Worm (Caenorhabditis elegans) whole organism, late embryonic: ENCODE data around the gene ZK686.1.
A peak's percentile ranks its signal among the peaks of the same experiment; 100 is the strongest.

Source experiments
- C08G9.2 ChIP-seq: sonication (generic microtip); optimal IDR thresholded peaks from 2 replicates; lab custom pipeline; 2016; ENCODE audit warnings: mild to moderate bottlenecking, missing genetic modification characterization, moderate library complexity, missing compliant biosample characterization
- F13H6.1 ChIP-seq: sonication (generic microtip); optimal IDR thresholded peaks from 2 replicates; lab custom pipeline; 2016; ENCODE audit warnings: missing genetic modification characterization, missing compliant biosample characterization
- K02D7.2 ChIP-seq: sonication (generic microtip); optimal IDR thresholded peaks from 2 replicates; lab custom pipeline; 2017; ENCODE audit warnings: mild to moderate bottlenecking, missing genetic modification characterization, missing compliant biosample characterization
- K09A11.1 ChIP-seq: sonication (generic microtip); optimal IDR thresholded peaks from 2 replicates; lab custom pipeline; 2017; ENCODE audit warnings: antibody characterized with exemption, mild to moderate bottlenecking, missing genetic modification characterization, missing compliant biosample characterization; ENCODE audit not compliant: insufficient read depth
- ama-1 ChIP-seq: fragments of 150-350 bp; optimal IDR thresholded peaks from 2 replicates; lab custom pipeline; 2014
- ceh-14 ChIP-seq: sonication (generic microtip); optimal IDR thresholded peaks from 2 replicates; lab custom pipeline; 2016; ENCODE audit warnings: missing genotype, missing genetic modification characterization, missing compliant biosample characterization
- ceh-18 ChIP-seq: sonication (generic microtip); optimal IDR thresholded peaks from 2 replicates; lab custom pipeline; 2016; ENCODE audit warnings: missing genetic modification characterization, missing compliant biosample characterization
- ceh-19 ChIP-seq: fragments of 200-800 bp; sonication (Bioruptor generic); optimal IDR thresholded peaks from 2 replicates; lab custom pipeline; 2018; ENCODE audit warnings: mild to moderate bottlenecking, missing genetic modification characterization, missing compliant biosample characterization
- ceh-2 ChIP-seq: sonication (generic microtip); optimal IDR thresholded peaks from 2 replicates; lab custom pipeline; 2016; ENCODE audit warnings: missing genotype, missing genetic modification characterization, missing compliant biosample characterization
- ceh-22 ChIP-seq: sonication (generic microtip); optimal IDR thresholded peaks from 2 replicates; lab custom pipeline; 2017; ENCODE audit warnings: missing biosample characterization, missing genetic modification characterization
- ceh-24 ChIP-seq: sonication (generic microtip); optimal IDR thresholded peaks from 2 replicates; lab custom pipeline; 2016; ENCODE audit warnings: mild to moderate bottlenecking, missing genetic modification characterization, missing compliant biosample characterization
- ceh-30 ChIP-seq: fragments of 150-350 bp; optimal IDR thresholded peaks from 2 replicates; lab custom pipeline; 2014; ENCODE audit warnings: missing biosample characterization, missing genetic modification characterization
- ceh-31 ChIP-seq: sonication (generic microtip); optimal IDR thresholded peaks from 2 replicates; lab custom pipeline; 2016; ENCODE audit warnings: missing genetic modification characterization, missing compliant biosample characterization
- ceh-34 ChIP-seq: sonication (generic microtip); optimal IDR thresholded peaks from 2 replicates; lab custom pipeline; 2016; ENCODE audit warnings: mild to moderate bottlenecking, missing genetic modification characterization, missing compliant biosample characterization
- ceh-48 ChIP-seq: sonication (generic microtip); optimal IDR thresholded peaks from 2 replicates; lab custom pipeline; 2016; ENCODE audit warnings: missing genetic modification characterization, inconsistent platforms, missing compliant biosample characterization
- ceh-6 ChIP-seq: fragments of 200-800 bp; sonication (Bioruptor generic); optimal IDR thresholded peaks from 2 replicates; lab custom pipeline; 2018; ENCODE audit warnings: mild to moderate bottlenecking, missing genetic modification characterization, missing compliant biosample characterization
- ceh-9 ChIP-seq: sonication (generic microtip); optimal IDR thresholded peaks from 2 replicates; lab custom pipeline; 2016; ENCODE audit warnings: mild to moderate bottlenecking, missing genetic modification characterization, inconsistent platforms, missing compliant biosample characterization
- che-1 ChIP-seq: sonication (generic microtip); optimal IDR thresholded peaks from 2 replicates; lab custom pipeline; 2016; ENCODE audit warnings: mild to moderate bottlenecking, missing genetic modification characterization, missing compliant biosample characterization
- dve-1 ChIP-seq: sonication (generic microtip); optimal IDR thresholded peaks from 2 replicates; lab custom pipeline; 2017; ENCODE audit warnings: antibody characterized with exemption, mild to moderate bottlenecking, missing genetic modification characterization, missing compliant biosample characterization
- elt-4 ChIP-seq: sonication (generic microtip); optimal IDR thresholded peaks from 2 replicates; lab custom pipeline; 2016; ENCODE audit warnings: missing genetic modification characterization, missing compliant biosample characterization
- ets-4 ChIP-seq: sonication (generic microtip); optimal IDR thresholded peaks from 2 replicates; lab custom pipeline; 2016; ENCODE audit warnings: missing genetic modification characterization, missing compliant biosample characterization
- eyg-1 ChIP-seq: sonication (generic microtip); optimal IDR thresholded peaks from 2 replicates; lab custom pipeline; 2016; ENCODE audit warnings: missing genotype, missing genetic modification characterization, missing compliant biosample characterization
- gmeb-2 ChIP-seq: sonication (generic microtip); optimal IDR thresholded peaks from 2 replicates; lab custom pipeline; 2016; ENCODE audit warnings: missing genetic modification characterization, inconsistent platforms, missing compliant biosample characterization
- hlh-13 ChIP-seq: fragments of 200-800 bp; sonication (Bioruptor generic); optimal IDR thresholded peaks from 2 replicates; lab custom pipeline; 2018; ENCODE audit warnings: mild to moderate bottlenecking, missing genetic modification characterization, missing compliant biosample characterization
- hlh-15 ChIP-seq: sonication (generic microtip); optimal IDR thresholded peaks from 2 replicates; lab custom pipeline; 2016; ENCODE audit warnings: missing genetic modification characterization, missing compliant biosample characterization
- hlh-30 ChIP-seq: sonication (generic microtip); optimal IDR thresholded peaks from 2 replicates; lab custom pipeline; 2017; ENCODE audit warnings: antibody characterized with exemption, missing genetic modification characterization, missing compliant biosample characterization; ENCODE audit not compliant: insufficient read depth
- hlh-6 ChIP-seq: sonication (generic microtip); optimal IDR thresholded peaks from 2 replicates; lab custom pipeline; 2016; ENCODE audit warnings: missing genotype, missing genetic modification characterization, missing compliant biosample characterization
- hlh-8 ChIP-seq: sonication (generic microtip); optimal IDR thresholded peaks from 2 replicates; lab custom pipeline; 2016; ENCODE audit warnings: missing genotype, missing genetic modification characterization, missing compliant biosample characterization
- lin-11 ChIP-seq: fragments of 200-800 bp; sonication (Bioruptor generic); optimal IDR thresholded peaks from 2 replicates; lab custom pipeline; 2018; ENCODE audit warnings: mild to moderate bottlenecking, missing genetic modification characterization, missing compliant biosample characterization
- madf-2 ChIP-seq: sonication (generic microtip); optimal IDR thresholded peaks from 2 replicates; lab custom pipeline; 2017; ENCODE audit warnings: missing genetic modification characterization, missing compliant biosample characterization
- mec-3 ChIP-seq: sonication (generic microtip); optimal IDR thresholded peaks from 2 replicates; lab custom pipeline; 2016; ENCODE audit warnings: borderline replicate concordance, missing genetic modification characterization, missing compliant biosample characterization
- nfya-1 ChIP-seq: sonication (generic microtip); optimal IDR thresholded peaks from 2 replicates; lab custom pipeline; 2017; ENCODE audit warnings: missing genetic modification characterization, mild to moderate bottlenecking, missing compliant biosample characterization, antibody characterized with exemption, moderate library complexity
- nhr-11 ChIP-seq: fragments of 150-350 bp; optimal IDR thresholded peaks from 2 replicates; lab custom pipeline; 2014; ENCODE audit warnings: missing biosample characterization, missing genetic modification characterization
- npax-4 ChIP-seq: sonication (generic microtip); optimal IDR thresholded peaks from 2 replicates; lab custom pipeline; 2016; ENCODE audit warnings: missing genetic modification characterization, missing compliant biosample characterization
- pag-3 ChIP-seq: sonication (generic microtip); optimal IDR thresholded peaks from 2 replicates; lab custom pipeline; 2016; ENCODE audit warnings: missing compliant biosample characterization, missing genetic modification characterization, borderline replicate concordance
- pha-2 ChIP-seq: sonication (generic microtip); optimal IDR thresholded peaks from 2 replicates; lab custom pipeline; 2017; ENCODE audit warnings: mild to moderate bottlenecking, missing genetic modification characterization, missing compliant biosample characterization
- pha-4 ChIP-seq: fragments of 150-350 bp; optimal IDR thresholded peaks from 2 replicates; lab custom pipeline; 2018; ENCODE audit warnings: missing biosample characterization, missing genetic modification reagents, missing genetic modification characterization
- pqm-1 ChIP-seq: sonication (generic microtip); optimal IDR thresholded peaks from 2 replicates; lab custom pipeline; 2016; ENCODE audit warnings: missing genetic modification characterization, missing compliant biosample characterization
- pros-1 ChIP-seq: fragments of 150-350 bp; optimal IDR thresholded peaks from 2 replicates; lab custom pipeline; 2014; ENCODE audit warnings: missing biosample characterization, missing genetic modification reagents, missing genetic modification characterization
- ref-2 ChIP-seq: sonication (generic microtip); optimal IDR thresholded peaks from 2 replicates; lab custom pipeline; 2016; ENCODE audit warnings: missing genetic modification characterization, missing compliant biosample characterization
- rnt-1 ChIP-seq: sonication (generic microtip); optimal IDR thresholded peaks from 2 replicates; lab custom pipeline; 2016; ENCODE audit warnings: missing genetic modification characterization, missing compliant biosample characterization
- sdc-2 ChIP-seq: sonication (generic microtip); optimal IDR thresholded peaks from 2 replicates; lab custom pipeline; 2016; ENCODE audit warnings: missing genotype, missing genetic modification characterization, missing compliant biosample characterization
- syd-9 ChIP-seq: sonication (generic microtip); optimal IDR thresholded peaks from 2 replicates; lab custom pipeline; 2016; ENCODE audit warnings: mild to moderate bottlenecking, missing genetic modification characterization, moderate library complexity, missing compliant biosample characterization
- tbx-2 ChIP-seq: sonication (generic microtip); optimal IDR thresholded peaks from 2 replicates; lab custom pipeline; 2016; ENCODE audit warnings: missing genetic modification characterization, missing compliant biosample characterization
- ttx-3 ChIP-seq: sonication (generic microtip); optimal IDR thresholded peaks from 2 replicates; lab custom pipeline; 2016; ENCODE audit warnings: missing genetic modification reagents, missing genetic modification characterization, missing compliant biosample characterization
- unc-3 ChIP-seq, 2 experiments: fragments of 200-800 bp in 1 of 2; sonication (Bioruptor generic) in 1 of 2; sonication (generic microtip) in 1 of 2; conservative IDR thresholded peaks in 1 of 2; optimal IDR thresholded peaks in 1 of 2; 2 replicates each; pipeline versions ENCODE4 v1.3.6 to Lab custom; 2016 to 2022; ENCODE audit warnings: missing compliant biosample characterization in 2 of 2, missing genetic modification characterization in 2 of 2, missing genetic modification reagents in 1 of 2
- unc-55 ChIP-seq: sonication (generic microtip); optimal IDR thresholded peaks from 2 replicates; lab custom pipeline; 2017; ENCODE audit warnings: missing biosample characterization, missing genetic modification reagents, missing genetic modification characterization
- unc-86 ChIP-seq: sonication (generic microtip); optimal IDR thresholded peaks from 2 replicates; lab custom pipeline; 2016; ENCODE audit warnings: missing genetic modification characterization, missing compliant biosample characterization
- zip-5 ChIP-seq: sonication (generic microtip); optimal IDR thresholded peaks from 2 replicates; lab custom pipeline; 2016; ENCODE audit warnings: missing genetic modification characterization, missing compliant biosample characterization
- ztf-16 ChIP-seq: sonication (generic microtip); optimal IDR thresholded peaks from 2 replicates; lab custom pipeline; 2017; ENCODE audit warnings: missing genetic modification characterization, missing compliant biosample characterization

The ZK686.1 gene

DNA sequence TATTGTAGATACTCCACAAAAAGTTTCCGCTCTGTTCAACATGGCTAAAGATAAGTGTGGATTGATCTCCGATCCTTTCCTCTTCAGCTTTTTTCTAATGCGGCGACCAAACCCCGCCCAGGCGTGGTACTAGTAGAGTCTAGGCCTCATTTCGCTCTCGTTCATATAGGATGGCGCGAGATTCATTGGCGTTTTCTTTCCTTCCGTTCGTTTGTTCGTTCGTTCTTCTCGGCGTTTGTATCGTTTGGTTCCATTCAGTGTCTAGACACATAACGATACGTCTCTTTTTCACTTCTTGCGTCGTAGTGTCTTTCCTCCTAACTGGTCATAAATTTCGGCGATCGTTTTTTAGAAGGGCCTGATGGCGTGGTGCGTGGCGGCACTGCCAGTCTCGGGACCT, 43.9 kb upstream of the ZK686.1 start:
- TF ChIP-seq npax-4 (peak; percentile 7), ref-2 (tag; lab: Kevin White, UChicago) (no peak)

DNA sequence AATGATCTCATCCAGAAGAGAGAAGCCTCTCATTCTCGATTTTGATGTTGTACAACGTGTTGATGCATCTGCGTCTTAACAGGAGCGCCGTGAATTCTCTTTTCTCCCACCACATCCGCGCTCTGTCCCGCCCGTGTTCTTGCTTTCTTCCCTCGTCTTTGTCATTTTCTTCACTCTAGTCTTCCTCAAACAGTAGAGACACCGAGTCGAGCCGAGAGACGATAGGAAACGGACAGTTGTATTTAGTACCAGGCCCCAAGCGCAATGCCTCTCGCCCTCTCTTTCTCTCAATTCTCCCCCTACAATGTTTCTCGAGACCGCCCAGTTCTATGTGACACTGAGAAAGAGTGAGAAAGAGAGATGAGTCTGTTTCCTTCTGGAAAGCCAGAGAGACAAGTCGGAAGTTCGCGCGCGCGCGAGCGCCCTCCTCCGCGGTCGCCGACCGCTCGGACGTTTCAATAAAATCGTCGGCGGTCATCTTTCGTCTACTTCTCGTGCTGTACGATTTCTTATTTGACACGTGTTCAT, 43.3 kb upstream of the ZK686.1 start, which contains the start of gene ZK112.4:
Gene ZK112.4, minus strand, starts transcription at position 478 of the 528 bp plus-strand sequence.
- peak; percentile 78 for TF ChIP-seq ceh-31 (tag; lab: Kevin White, UChicago)
- TF ChIP-seq ceh-30 = peak; percentile 28
- TF ChIP-seq F13H6.1 (tag; lab: Kevin White, UChicago) = peak; percentile 77
- peak; percentile 32 for TF ChIP-seq madf-2 (tag; lab: Kevin White, UChicago)
- no peak for TF ChIP-seq hlh-6 (tag; lab: Kevin White, UChicago)
- TF ChIP-seq unc-86 = no peak
- peak; percentile 73 for TF ChIP-seq tbx-2 (tag; lab: Kevin White, UChicago)
- no peak for TF ChIP-seq pha-2 (tag; lab: Kevin White, UChicago)
- TF ChIP-seq npax-4 = no peak
- no peak for TF ChIP-seq unc-3 (GFP tag; conservative IDR thresholded peaks at IDR 0.05; lab: Robert Waterston, UW)
- TF ChIP-seq unc-3 (tag; optimal IDR thresholded peaks at IDR 0.05; lab: Kevin White, UChicago) = no peak
- no peak for TF ChIP-seq gmeb-2
- peak; percentile 13 for TF ChIP-seq hlh-13 (GFP tag; lab: Kevin White, UChicago)
- TF ChIP-seq lin-11 (tag; lab: Kevin White, UChicago) = no peak
- TF ChIP-seq pqm-1 (tag; lab: Kevin White, UChicago) = no peak
- TF ChIP-seq ceh-34 (tag; lab: Kevin White, UChicago) = peak; percentile 88
- TF ChIP-seq ceh-6 (GFP tag; lab: Kevin White, UChicago) = no peak
- TF ChIP-seq zip-5 (tag; lab: Kevin White, UChicago) = no peak
- peak; percentile 54 for TF ChIP-seq nfya-1
- TF ChIP-seq ref-2 (tag; lab: Kevin White, UChicago) = peak; percentile 63
- no peak for TF ChIP-seq ttx-3 (tag; lab: Kevin White, UChicago)
- TF ChIP-seq dve-1 = peak; percentile 49
- peak; percentile 31 for TF ChIP-seq ceh-2 (tag; lab: Kevin White, UChicago)
- TF ChIP-seq ama-1 (lab: Kevin White, UChicago) = no peak
- no peak for TF ChIP-seq ceh-22 (tag; lab: Kevin White, UChicago)
- TF ChIP-seq che-1 (tag; lab: Kevin White, UChicago) = no peak
- no peak for TF ChIP-seq ceh-24 (tag; lab: Kevin White, UChicago)
- no peak for TF ChIP-seq ztf-16 (tag; lab: Kevin White, UChicago)
- no peak for TF ChIP-seq pros-1 (tag; lab: Kevin White, UChicago)
- TF ChIP-seq pha-4 (tag; lab: Kevin White, UChicago) = no peak
- peak; percentile 58 for TF ChIP-seq ceh-14
- TF ChIP-seq ets-4 (tag; lab: Kevin White, UChicago) = peak; percentile 68
- TF ChIP-seq hlh-30 = peak; percentile 16
- TF ChIP-seq elt-4 (tag; lab: Kevin White, UChicago) = no peak
- no peak for TF ChIP-seq sdc-2
- TF ChIP-seq ceh-48 (tag; lab: Kevin White, UChicago) = no peak
- TF ChIP-seq unc-55 = peak; percentile 82
- TF ChIP-seq ceh-19 (GFP tag; lab: Kevin White, UChicago) = peak; percentile 3
- TF ChIP-seq C08G9.2 = peak; percentile 53
- TF ChIP-seq K02D7.2 (tag; lab: Kevin White, UChicago) = no peak
- TF ChIP-seq mec-3 = no peak
- no peak for TF ChIP-seq nhr-11 (tag; lab: Kevin White, UChicago)
- no peak for TF ChIP-seq eyg-1 (tag; lab: Kevin White, UChicago)
- TF ChIP-seq hlh-15 (tag; lab: Kevin White, UChicago) = no peak
- peak; percentile 93 for TF ChIP-seq ceh-18 (tag; lab: Kevin White, UChicago)
- no peak for TF ChIP-seq ceh-9 (tag; lab: Kevin White, UChicago)
- TF ChIP-seq rnt-1 = peak; percentile 83
- TF ChIP-seq K09A11.1 (tag; lab: Kevin White, UChicago) = no peak
- TF ChIP-seq syd-9 = peak; percentile 53
- no peak for TF ChIP-seq pag-3 (tag; lab: Kevin White, UChicago)
- peak; percentile 19 for TF ChIP-seq hlh-8 (tag; lab: Kevin White, UChicago)
